Fruit fly (Drosophila melanogaster) whole organism, prepupa: ENCODE measurements around the gene CG7497.

Experiments used
- Blimp-1 ChIP-seq: fragments of 200-800 bp; sonication (Bioruptor generic); optimal IDR thresholded peaks from 3 replicates; lab custom pipeline; 2017; ENCODE audit warnings: missing biosample characterization, missing genetic modification characterization, mild to moderate bottlenecking, moderate library complexity, missing genetic modification reagents
- CG10631 ChIP-seq: fragments of 200-800 bp; sonication (Bioruptor generic); optimal IDR thresholded peaks from 2 replicates; lab custom pipeline; 2016; ENCODE audit warnings: missing biosample characterization, missing genetic modification characterization
- CG10669 ChIP-seq: fragments of 200-800 bp; sonication (Bioruptor generic); optimal IDR thresholded peaks from 3 replicates; lab custom pipeline; 2018; ENCODE audit warnings: missing biosample characterization, mild to moderate bottlenecking, missing genetic modification characterization, moderate library complexity
- CG11294 ChIP-seq: fragments of 200-800 bp; sonication (Bioruptor generic); IDR thresholded peaks from 2 replicates; pipeline ENCODE4 v1.3.6; 2022; ENCODE audit warnings: missing biosample characterization, missing genetic modification characterization
- CG11762 ChIP-seq: fragments of 200-800 bp; sonication (Bioruptor generic); optimal IDR thresholded peaks from 3 replicates; lab custom pipeline; 2016; ENCODE audit warnings: missing biosample characterization, missing genetic modification characterization; ENCODE audit not compliant: insufficient read depth
- CG11902 ChIP-seq: fragments of 200-800 bp; sonication (Bioruptor generic); optimal IDR thresholded peaks from 3 replicates; lab custom pipeline; 2016; ENCODE audit warnings: missing biosample characterization, missing genetic modification characterization
- CG15336 ChIP-seq: fragments of 200-800 bp; sonication (Bioruptor generic); IDR thresholded peaks from 2 replicates; pipeline ENCODE4 v1.3.6; 2022; ENCODE audit warnings: missing biosample characterization, missing genetic modification characterization
- CG1621 ChIP-seq: fragments of 200-800 bp; sonication (Bioruptor generic); optimal IDR thresholded peaks from 3 replicates; lab custom pipeline; 2018; ENCODE audit warnings: missing biosample characterization, mild to moderate bottlenecking, missing genetic modification characterization
- CG16779 ChIP-seq: fragments of 200-800 bp; sonication (Bioruptor generic); optimal IDR thresholded peaks from 3 replicates; lab custom pipeline; 2017; ENCODE audit warnings: missing biosample characterization, mild to moderate bottlenecking, missing genetic modification characterization
- CG31627 ChIP-seq: fragments of 200-800 bp; sonication (Bioruptor generic); optimal IDR thresholded peaks from 3 replicates; lab custom pipeline; 2016; ENCODE audit warnings: missing biosample characterization, missing genetic modification characterization
- CG32006 ChIP-seq: fragments of 200-800 bp; sonication (Bioruptor generic); optimal IDR thresholded peaks from 3 replicates; lab custom pipeline; 2017; ENCODE audit warnings: missing biosample characterization, mild to moderate bottlenecking, missing genetic modification characterization
- CG3919 ChIP-seq: fragments of 200-800 bp; sonication (Bioruptor generic); optimal IDR thresholded peaks from 3 replicates; lab custom pipeline; 2016; ENCODE audit warnings: missing biosample characterization, missing genetic modification characterization
- CG4318 ChIP-seq: fragments of 200-800 bp; sonication (Bioruptor generic); optimal IDR thresholded peaks from 3 replicates; lab custom pipeline; 2017; ENCODE audit warnings: missing biosample characterization, mild to moderate bottlenecking, missing genetic modification characterization
- CG6163 ChIP-seq: fragments of 200-800 bp; sonication (Bioruptor generic); IDR thresholded peaks from 3 replicates; pipeline ENCODE4 v1.3.6; 2022; ENCODE audit warnings: missing biosample characterization, missing genetic modification characterization
- CG6276 ChIP-seq: fragments of 200-800 bp; sonication (Bioruptor generic); optimal IDR thresholded peaks from 2 replicates; lab custom pipeline; 2017; ENCODE audit warnings: missing biosample characterization, mild to moderate bottlenecking, missing genetic modification characterization
- CG6792 ChIP-seq: fragments of 200-800 bp; sonication (Bioruptor generic); optimal IDR thresholded peaks from 3 replicates; lab custom pipeline; 2016; ENCODE audit warnings: missing biosample characterization, missing genetic modification characterization
- CG6854 ChIP-seq: fragments of 200-800 bp; sonication (Bioruptor generic); optimal IDR thresholded peaks from 2 replicates; lab custom pipeline; 2017; ENCODE audit warnings: missing biosample characterization, mild to moderate bottlenecking, missing genetic modification characterization
- CG7368 ChIP-seq: fragments of 200-800 bp; sonication (Bioruptor generic); optimal IDR thresholded peaks from 3 replicates; lab custom pipeline; 2016; ENCODE audit warnings: missing biosample characterization, missing genetic modification characterization
- CG8119 ChIP-seq: fragments of 200-800 bp; sonication (Bioruptor generic); IDR thresholded peaks from 3 replicates; pipeline ENCODE4 v1.3.6; 2022; ENCODE audit warnings: missing biosample characterization, missing genetic modification characterization
- CG9139 ChIP-seq: fragments of 200-800 bp; sonication (Bioruptor generic); optimal IDR thresholded peaks from 3 replicates; lab custom pipeline; 2017; ENCODE audit warnings: missing biosample characterization, mild to moderate bottlenecking, missing genetic modification characterization
- Eip75B ChIP-seq: fragments of 200-800 bp; sonication (Bioruptor generic); optimal IDR thresholded peaks from 3 replicates; lab custom pipeline; 2016; ENCODE audit warnings: missing biosample characterization, missing genetic modification characterization
- Eip78C ChIP-seq: fragments of 200-800 bp; sonication (Bioruptor generic); peaks from one replicate; lab custom pipeline; 2016; ENCODE audit warnings: missing biosample characterization, missing genetic modification characterization
- Eip93F ChIP-seq: fragments of 200-800 bp; sonication (Bioruptor generic); optimal IDR thresholded peaks from 2 replicates; lab custom pipeline; 2016; ENCODE audit warnings: missing biosample characterization, mild to moderate bottlenecking, missing genetic modification characterization
- Ets21C ChIP-seq: fragments of 200-800 bp; sonication (Bioruptor generic); optimal IDR thresholded peaks from 3 replicates; lab custom pipeline; 2016; ENCODE audit warnings: missing biosample characterization, missing genetic modification characterization
- Hr38 ChIP-seq: sonication (Bioruptor generic); optimal IDR thresholded peaks from 2 replicates; lab custom pipeline; 2016; ENCODE audit warnings: missing biosample characterization, missing genetic modification characterization
- Hr4 ChIP-seq: fragments of 200-800 bp; sonication (Bioruptor generic); optimal IDR thresholded peaks from 3 replicates; lab custom pipeline; 2016; ENCODE audit warnings: missing biosample characterization, missing genetic modification characterization
- Lpt ChIP-seq: fragments of 200-800 bp; sonication (Bioruptor generic); optimal IDR thresholded peaks from 3 replicates; lab custom pipeline; 2016; ENCODE audit warnings: missing biosample characterization, missing genetic modification characterization
- OdsH ChIP-seq: fragments of 200-800 bp; sonication (Bioruptor generic); optimal IDR thresholded peaks from 3 replicates; lab custom pipeline; 2016; ENCODE audit warnings: missing biosample characterization, missing genetic modification characterization
- Smox ChIP-seq: fragments of 200-800 bp; sonication (Bioruptor generic); optimal IDR thresholded peaks from 3 replicates; lab custom pipeline; 2016; ENCODE audit warnings: missing biosample characterization, missing genetic modification characterization
- achi ChIP-seq: fragments of 200-800 bp; sonication (Bioruptor generic); optimal IDR thresholded peaks from 3 replicates; lab custom pipeline; 2016; ENCODE audit warnings: missing biosample characterization, missing genetic modification characterization
- acj6 ChIP-seq: fragments of 200-800 bp; sonication (Bioruptor generic); optimal IDR thresholded peaks from 3 replicates; lab custom pipeline; 2016; ENCODE audit warnings: missing biosample characterization, missing genetic modification characterization
- cyc ChIP-seq: fragments of 200-800 bp; sonication (Bioruptor generic); optimal IDR thresholded peaks from 3 replicates; lab custom pipeline; 2016; ENCODE audit warnings: missing biosample characterization, missing genetic modification characterization
- dac ChIP-seq: fragments of 200-800 bp; sonication (Bioruptor generic); optimal IDR thresholded peaks from 2 replicates; lab custom pipeline; 2017; ENCODE audit warnings: missing biosample characterization, mild to moderate bottlenecking, missing genetic modification characterization
- dsx ChIP-seq: fragments of 200-800 bp; optimal IDR thresholded peaks from 3 replicates; lab custom pipeline; 2019; ENCODE audit warnings: missing biosample characterization, mild to moderate bottlenecking, missing genetic modification characterization, moderate library complexity; ENCODE audit not compliant: poor library complexity, severe bottlenecking
- eg ChIP-seq: fragments of 200-800 bp; sonication (Bioruptor generic); IDR thresholded peaks from 3 replicates; pipeline ENCODE4 v1.3.6; 2022; ENCODE audit warnings: missing biosample characterization, missing genetic modification characterization
- esn ChIP-seq: fragments of 200-800 bp; sonication (Bioruptor generic); optimal IDR thresholded peaks from 2 replicates; lab custom pipeline; 2016; ENCODE audit warnings: missing biosample characterization, mild to moderate bottlenecking, missing genetic modification characterization, moderate library complexity
- fd59A ChIP-seq: fragments of 200-800 bp; sonication (Bioruptor generic); optimal IDR thresholded peaks from 2 replicates; lab custom pipeline; 2017; ENCODE audit warnings: missing biosample characterization, mild to moderate bottlenecking, missing genetic modification characterization, missing genetic modification reagents
- fd85E ChIP-seq: fragments of 200-800 bp; sonication (Bioruptor generic); optimal IDR thresholded peaks from 3 replicates; lab custom pipeline; 2016; ENCODE audit warnings: missing biosample characterization, missing genetic modification characterization
- fkh ChIP-seq: fragments of 200-800 bp; sonication (Bioruptor generic); optimal IDR thresholded peaks from 3 replicates; lab custom pipeline; 2017; ENCODE audit warnings: missing biosample characterization, mild to moderate bottlenecking, missing genetic modification characterization, moderate library complexity
- net ChIP-seq: fragments of 200-800 bp; sonication (Bioruptor generic); optimal IDR thresholded peaks from 3 replicates; lab custom pipeline; 2016; ENCODE audit warnings: missing biosample characterization, missing genetic modification characterization
- spab ChIP-seq: fragments of 200-800 bp; sonication (Bioruptor generic); optimal IDR thresholded peaks from 2 replicates; lab custom pipeline; 2017; ENCODE audit warnings: missing biosample characterization, mild to moderate bottlenecking, missing genetic modification characterization, missing genetic modification reagents
- ss ChIP-seq, 2 experiments: fragments of 200-800 bp; sonication (Bioruptor generic); optimal IDR thresholded peaks; 2 replicates in 1 of 2; 3 replicates in 1 of 2; lab custom pipeline; 2017 to 2018; ENCODE audit warnings: mild to moderate bottlenecking in 2 of 2, missing biosample characterization in 2 of 2, missing genetic modification characterization in 2 of 2, moderate library complexity in 1 of 2
- svp ChIP-seq: fragments of 200-800 bp; sonication (Bioruptor generic); peaks from one replicate; lab custom pipeline; 2016; ENCODE audit warnings: missing biosample characterization, missing genetic modification characterization
- vri ChIP-seq: fragments of 200-800 bp; sonication (Bioruptor generic); optimal IDR thresholded peaks from 3 replicates; lab custom pipeline; 2016; ENCODE audit warnings: missing biosample characterization, mild to moderate bottlenecking, missing genetic modification characterization

CG7497 gene

DNA sequence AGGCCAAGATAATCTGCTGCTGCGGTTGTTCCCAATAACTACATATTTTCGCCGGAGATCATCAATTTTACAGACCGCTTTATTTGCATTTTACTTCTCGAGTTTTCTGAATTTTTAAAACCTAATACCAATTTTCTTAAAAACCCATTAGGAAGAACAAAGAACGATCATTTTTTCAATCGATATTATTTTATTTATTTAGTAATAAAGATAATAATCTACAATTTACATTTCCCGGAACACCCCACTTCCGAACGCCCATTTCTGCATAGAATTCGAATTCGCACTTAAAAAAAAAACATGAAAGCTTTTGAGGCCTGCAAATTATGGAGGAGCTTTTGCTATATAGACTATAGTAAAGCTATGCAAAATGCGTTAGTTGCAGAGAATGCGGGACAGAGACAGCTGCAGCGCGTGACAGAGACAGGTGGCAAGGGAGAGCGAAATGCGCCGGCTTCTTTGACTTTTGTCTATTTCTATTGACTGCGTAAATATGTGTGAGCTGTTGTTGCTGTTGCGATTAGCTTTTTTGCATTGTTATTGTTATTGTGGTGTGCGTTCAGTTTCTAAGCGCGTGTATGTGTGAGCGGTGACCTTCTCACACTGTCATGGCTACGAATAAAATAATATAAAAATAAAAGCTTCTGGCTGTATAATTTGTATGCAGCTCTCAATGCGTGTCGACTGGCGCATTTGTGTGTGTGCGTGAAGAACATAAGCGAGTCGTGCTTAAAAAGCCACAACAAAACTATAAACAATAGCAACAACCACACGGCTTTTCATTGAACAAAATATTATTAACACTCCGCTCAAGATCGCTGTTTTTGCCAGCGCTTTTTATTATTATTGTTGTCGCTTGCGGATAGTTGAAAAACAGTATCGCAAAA lies 29.5 kb upstream of the CG7497 start (continued):
- peak; percentile 32; the same call in 1 of the 2 replicates for TF ChIP-seq CG15336 (GFP tag; lab: Robert Waterston, UW)
- no peak for TF ChIP-seq CG9139
- TF ChIP-seq OdsH (GFP tag; lab: Kevin White, UChicago), result peak; percentile 51
- TF ChIP-seq acj6 (GFP tag; lab: Kevin White, UChicago), result peak; percentile 29
- peak; percentile 68 for TF ChIP-seq CG10669

DNA sequence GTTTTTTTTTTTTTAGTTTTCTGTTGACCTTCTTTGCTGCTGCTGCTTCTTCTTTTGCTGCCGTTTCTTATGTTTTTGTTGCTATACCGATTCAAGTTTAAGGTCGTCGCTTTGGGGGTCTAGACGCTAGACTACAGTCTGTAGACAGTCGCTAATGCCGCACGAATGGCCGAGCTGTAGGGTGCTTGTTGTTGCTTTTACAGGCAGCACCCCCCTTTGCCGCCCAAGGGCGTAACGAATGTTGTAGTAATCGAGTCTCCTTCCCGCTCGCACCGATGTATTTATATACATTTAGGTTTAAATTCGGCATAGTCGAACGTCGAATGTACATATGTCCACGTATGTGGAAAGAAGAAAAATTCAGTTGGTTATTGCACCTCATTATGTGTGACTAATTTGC lies 28.4 kb upstream of the CG7497 start:
- TF ChIP-seq Smox (GFP tag; lab: Kevin White, UChicago) (no peak), CG11902 (GFP tag; lab: Kevin White, UChicago) (no peak), CG6792 (no peak), ss (GFP tag; optimal IDR thresholded peaks at IDR 0.05; lab: Kevin White, UChicago) (no peak), eg (GFP tag; lab: Robert Waterston, UW) (no peak), Lpt (GFP tag; lab: Kevin White, UChicago) (no peak), CG10631 (no peak), Eip75B (GFP tag; lab: Kevin White, UChicago) (no peak)
- TF ChIP-seq, all 60 proteins: peak for 0

DNA sequence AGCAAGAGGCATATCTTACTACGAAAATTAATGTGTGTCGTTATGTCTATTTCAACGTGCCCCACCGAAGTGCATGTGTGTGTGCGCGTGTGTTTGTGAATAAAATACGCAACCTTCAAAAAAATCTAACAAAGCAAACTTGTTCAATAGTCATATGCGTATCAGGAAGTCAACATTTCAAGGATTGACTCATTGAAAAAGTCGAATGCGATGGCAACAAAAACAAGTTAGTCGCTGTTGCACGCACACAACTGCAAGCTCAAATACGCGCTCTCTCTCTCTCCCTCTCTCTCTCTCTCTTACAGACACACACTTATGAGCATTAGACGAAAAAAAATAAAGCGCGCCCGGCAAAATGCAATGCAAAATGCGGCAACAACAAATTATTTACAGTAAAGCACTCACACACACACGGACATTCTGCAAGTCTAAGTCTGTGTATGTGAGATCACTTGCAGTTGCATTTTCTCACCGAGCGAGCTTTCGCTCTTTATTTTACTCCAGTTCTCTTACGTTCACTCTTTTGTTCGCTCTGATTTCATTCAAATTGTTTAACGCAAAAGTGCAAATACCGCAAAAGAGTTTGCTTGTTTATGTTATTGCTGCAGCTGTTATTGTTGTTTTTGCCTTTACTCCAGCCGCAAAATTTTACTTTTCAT lies 26.5 kb upstream of the CG7497 start:
- TF ChIP-seq CG1621 (tag; lab: Kevin White, UChicago) (no peak), spab (GFP tag; lab: Kevin White, UChicago) (no peak), CG8119 (GFP tag; lab: Robert Waterston, UW) (peak; percentile 59; the same call in 1 of the 3 replicates), CG3919 (GFP tag; lab: Kevin White, UChicago) (no peak), CG6854 (GFP tag; lab: Kevin White, UChicago) (peak; percentile 49), svp (GFP tag; lab: Kevin White, UChicago) (peak; percentile 71), Hr4 (GFP tag; lab: Kevin White, UChicago) (peak; percentile 3), Smox (GFP tag; lab: Kevin White, UChicago) (no peak), CG11762 (GFP tag; lab: Kevin White, UChicago) (no peak), dsx (GFP tag; lab: Kevin White, UChicago) (no peak), cyc (no peak), Blimp-1 (GFP tag; lab: Kevin White, UChicago) (peak; percentile 28), fd85E (GFP tag; lab: Kevin White, UChicago) (no peak), fkh (GFP tag; lab: Kevin White, UChicago) (no peak), Eip93F (peak; percentile 29), achi (GFP tag; lab: Kevin White, UChicago) (no peak), eg (GFP tag; lab: Robert Waterston, UW) (peak; percentile 64; the same call in 2 of the 3 replicates), CG16779 (tag; lab: Kevin White, UChicago) (peak; percentile 37), dac (GFP tag; lab: Kevin White, UChicago) (no peak), Lpt (GFP tag; lab: Kevin White, UChicago) (peak; percentile 6), CG31627 (no peak), CG15336 (GFP tag; lab: Robert Waterston, UW) (peak; percentile 59), CG32006 (GFP tag; lab: Kevin White, UChicago) (peak; percentile 11), CG6276 (GFP tag; lab: Kevin White, UChicago) (peak; percentile 52), esn (GFP tag; lab: Kevin White, UChicago) (no peak), CG11902 (GFP tag; lab: Kevin White, UChicago) (no peak), acj6 (GFP tag; lab: Kevin White, UChicago) (no peak), Hr38 (GFP tag; lab: Kevin White, UChicago) (no peak), fd59A (no peak), CG10669 (no peak), CG6163 (GFP tag; lab: Robert Waterston, UW) (no peak), vri (GFP tag; lab: Kevin White, UChicago) (peak; percentile 66), CG4318 (GFP tag; lab: Kevin White, UChicago) (no peak), net (peak; percentile 38), CG11294 (GFP tag; lab: Robert Waterston, UW) (no peak), CG7368 (GFP tag; lab: Kevin White, UChicago) (no peak), CG9139 (no peak), Ets21C (GFP tag; lab: Kevin White, UChicago) (no peak), Eip78C (GFP tag; lab: Kevin White, UChicago) (peak; percentile 58), ss (GFP tag; optimal IDR thresholded peaks at IDR 0.05; lab: Kevin White, UChicago) (no peak)
